Fruit fly (Drosophila melanogaster): ENCODE data around the gene CG14085.
A peak's percentile ranks its signal among the peaks of the same experiment; 100 is the strongest.

The CG14085 gene

DNA sequence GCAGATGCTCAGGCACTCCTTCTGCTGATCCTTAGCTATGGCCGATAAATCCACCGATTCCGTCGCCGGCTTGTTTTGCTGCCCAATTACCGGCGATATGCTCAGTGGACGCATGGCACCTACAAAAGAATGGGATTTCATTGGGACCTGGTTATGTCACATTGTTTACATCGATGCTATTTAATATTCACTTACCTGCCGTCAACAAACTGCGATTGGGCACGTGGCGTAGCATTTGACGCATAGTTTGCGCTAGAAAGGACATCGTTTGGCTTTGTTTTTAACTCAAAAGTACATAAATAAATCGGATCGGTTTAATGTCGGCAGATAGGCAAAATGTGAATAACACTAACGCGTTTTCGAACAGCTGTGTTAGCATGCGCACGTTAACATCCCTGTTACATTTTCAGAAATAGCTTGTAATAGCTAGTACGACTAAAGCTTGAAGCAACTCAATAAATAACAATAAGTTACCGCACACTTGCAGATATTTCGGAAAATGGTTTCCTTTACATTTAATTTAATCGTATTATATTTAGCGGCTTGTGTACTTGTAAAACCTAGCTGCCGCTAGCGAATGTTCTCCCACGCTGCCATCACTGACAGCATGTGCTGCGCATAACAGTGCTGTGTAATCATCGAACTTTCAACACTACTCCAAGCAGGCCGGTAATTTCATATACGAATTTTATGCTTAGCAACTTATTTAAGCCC is 14.3 kb upstream of the CG14085 start, which contains the start of the genes mRpL21 and rept:
mRpL21 (minus strand) TSS at position 347 of the 714 bp plus-strand sequence.
rept (plus strand) TSS at position 626 of the 714 bp plus-strand sequence.
- TF ChIP-seq CG8478 (optimal IDR thresholded peaks at IDR 0.05) = no peak
- peak in 1 of 2 experiments; percentile 25 for TF ChIP-seq CTCF (optimal IDR thresholded peaks at IDR 0.05)

DNA sequence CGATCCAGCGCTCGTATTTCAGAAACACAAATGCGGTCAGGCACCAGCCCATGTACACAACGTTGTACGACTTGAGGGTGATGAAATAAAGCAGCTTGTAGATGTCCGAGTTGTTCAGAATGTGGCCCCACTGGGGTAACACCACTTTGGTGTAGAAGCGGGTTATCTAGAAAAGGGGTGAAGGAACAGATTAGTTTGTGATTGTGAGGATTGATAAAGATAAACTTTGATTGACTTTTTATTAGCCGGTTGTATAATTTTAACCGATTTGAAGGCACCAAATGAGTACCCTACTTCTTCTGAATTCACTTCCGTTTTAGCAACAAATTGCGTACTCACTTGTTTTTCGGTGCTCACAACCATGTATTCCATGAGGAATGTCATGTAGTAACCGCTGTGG is 11.0 kb upstream of the CG14085 start:
- TF ChIP-seq CTCF (optimal IDR thresholded peaks at IDR 0.05) (no peak), CG8478 (optimal IDR thresholded peaks at IDR 0.05) (no peak)

DNA sequence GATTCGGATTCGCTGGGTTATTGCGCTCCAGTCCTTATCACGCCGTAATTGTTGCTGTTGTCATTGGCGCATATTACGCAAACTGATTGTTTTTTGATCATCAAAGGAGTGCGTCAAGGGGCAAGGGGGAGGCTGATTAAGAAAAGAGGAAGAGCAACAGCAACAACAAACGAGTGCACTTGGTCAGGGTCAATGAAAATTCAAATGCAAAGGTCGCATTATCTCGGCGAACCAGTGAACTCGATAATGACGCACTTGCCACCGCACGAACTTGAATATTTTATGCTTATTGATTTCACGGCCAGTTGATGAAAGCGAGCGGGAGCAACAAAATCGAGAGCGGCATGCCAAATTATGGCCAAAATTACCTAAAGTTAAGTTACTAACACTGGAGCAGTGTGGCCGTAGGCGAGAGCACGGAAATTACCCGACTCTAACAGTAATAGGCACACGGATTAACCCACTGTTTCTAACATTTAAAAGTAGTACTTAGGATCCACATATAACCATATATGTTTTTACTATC is 8.8 kb upstream of the CG14085 start, which contains the start of gene nes:
nes (minus strand) TSS at position 402 of the 526 bp plus-strand sequence.
- TF ChIP-seq CTCF (optimal IDR thresholded peaks at IDR 0.05) (no peak), CG8478 (optimal IDR thresholded peaks at IDR 0.05) (no peak)

DNA sequence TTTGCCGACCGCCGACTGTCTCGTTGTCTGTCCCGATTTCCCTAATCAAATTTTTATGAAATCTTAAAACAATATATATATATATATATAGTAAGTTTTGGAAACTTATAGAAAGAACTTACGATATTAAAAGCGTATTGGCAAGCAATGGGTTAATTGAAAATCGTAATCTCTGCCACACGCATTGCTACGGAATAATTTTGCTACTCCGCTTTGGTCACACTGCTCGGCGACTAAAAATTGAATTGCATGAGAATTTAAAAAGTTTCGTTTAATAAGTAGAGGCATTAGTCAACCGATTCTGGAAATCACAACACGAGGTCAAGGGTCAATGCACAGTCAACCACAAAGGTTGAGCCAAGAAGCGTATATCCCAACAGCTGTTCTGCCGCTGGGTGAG is 7.9 kb upstream of the CG14085 start, which contains the start of gene Bet1:
Bet1 (plus strand) TSS at position 182 of the 400 bp plus-strand sequence.
- TF ChIP-seq CG8478 (optimal IDR thresholded peaks at IDR 0.05) (no peak), CTCF (optimal IDR thresholded peaks at IDR 0.05) (no peak)

DNA sequence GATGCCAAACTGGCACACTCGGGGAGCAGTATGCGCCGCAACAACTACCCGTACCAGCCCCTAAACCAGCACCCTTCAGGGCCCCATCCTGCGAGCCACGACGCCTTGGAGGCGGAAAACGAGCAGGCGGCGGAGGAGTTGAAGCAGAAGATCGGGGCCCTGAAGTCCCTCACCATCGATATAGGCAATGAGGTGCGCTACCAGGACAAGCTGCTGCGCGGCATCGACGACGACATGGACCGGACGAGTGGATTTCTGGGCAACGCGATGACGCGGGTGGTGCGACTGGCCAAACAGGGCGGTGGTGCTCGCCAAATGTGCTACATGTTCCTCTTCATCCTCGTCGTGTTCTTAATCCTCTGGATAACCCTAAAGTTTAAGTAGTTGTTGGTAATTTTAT is 7.4 kb upstream of the CG14085 start:
- TF ChIP-seq CG8478 (optimal IDR thresholded peaks at IDR 0.05) (no peak), CTCF (optimal IDR thresholded peaks at IDR 0.05) (no peak)

DNA sequence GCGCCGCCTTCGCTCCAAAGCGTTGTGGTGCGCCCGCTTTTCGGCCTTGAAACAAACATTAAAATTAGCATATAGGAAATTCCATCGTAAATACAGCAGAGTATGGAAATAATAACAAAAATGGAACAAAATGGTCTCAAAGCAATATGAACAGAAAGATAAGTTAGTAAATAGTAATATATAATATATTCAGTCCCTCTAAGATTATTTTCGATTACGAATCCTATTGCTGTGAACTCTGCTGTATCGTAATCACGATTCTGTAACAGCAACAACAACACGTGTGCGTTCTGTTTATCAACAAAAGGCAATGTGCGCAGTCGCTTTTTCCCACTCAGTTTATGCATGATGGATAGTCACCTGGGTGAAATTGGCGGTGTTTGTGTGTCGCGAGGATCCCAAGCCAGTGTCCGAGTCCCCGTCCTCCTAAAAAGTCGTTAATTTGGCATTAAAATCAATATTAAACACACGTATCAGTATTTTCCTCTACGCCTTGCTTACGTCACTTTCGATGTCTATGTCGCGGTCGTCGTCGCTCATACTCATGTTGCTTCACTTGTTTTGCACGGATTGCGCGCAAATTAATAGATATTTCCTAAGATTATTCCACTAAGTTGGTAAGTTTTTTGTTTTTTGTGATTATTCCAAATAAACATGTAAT is 5.5 kb upstream of the CG14085 start, which contains the start of the genes CG42374 and Mettl5:
CG42374 (plus strand) TSS at position 287 of the 661 bp plus-strand sequence.
Mettl5 (plus strand) TSS at position 287 of the 661 bp plus-strand sequence.
- no peak for TF ChIP-seq CG8478 (optimal IDR thresholded peaks at IDR 0.05)

DNA sequence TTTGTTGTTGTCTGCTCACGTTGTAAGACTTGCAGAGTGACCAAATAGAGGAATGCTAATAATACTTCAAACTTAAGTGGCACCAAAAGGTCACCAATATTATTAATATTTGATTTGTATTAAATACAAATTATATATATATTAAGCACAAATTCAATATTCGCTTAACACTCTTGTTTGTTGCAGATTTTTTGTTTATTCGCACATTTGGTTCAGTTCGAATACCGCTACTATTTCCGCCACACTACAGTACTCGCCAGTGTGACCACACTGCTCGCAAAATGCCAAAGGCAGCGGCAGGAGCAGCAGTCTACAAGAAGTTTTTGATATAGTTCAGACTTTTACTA is 5.0 kb upstream of the CG14085 start, which contains the start of gene Max:
Max (minus strand) TSS at position 44 of the 347 bp plus-strand sequence.
- TF ChIP-seq CG8478 (optimal IDR thresholded peaks at IDR 0.05) (no peak), CTCF (optimal IDR thresholded peaks at IDR 0.05) (peak in 1 of 2 experiments; percentile 1)

DNA sequence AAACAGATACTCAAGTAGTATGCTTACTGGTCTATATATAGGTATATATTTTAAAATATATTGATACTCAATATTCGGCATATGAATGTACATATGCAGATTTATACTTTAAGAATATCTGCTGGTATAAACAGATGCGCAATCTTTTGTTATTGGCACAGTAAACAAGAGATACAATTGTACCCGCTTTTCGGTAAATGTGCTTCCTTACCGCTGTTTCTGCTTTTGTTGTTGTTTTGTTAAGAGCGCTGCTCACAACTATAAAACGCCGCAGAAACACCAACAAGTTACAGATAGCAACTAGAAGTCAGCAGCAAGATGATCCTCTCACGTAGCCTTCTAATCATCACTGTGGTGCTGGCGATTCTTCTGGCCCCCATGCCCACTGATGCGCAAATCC is 3.4 kb upstream of the CG14085 start, which contains the start of gene CG45081:
CG45081 (plus strand) TSS at position 301 of the 400 bp plus-strand sequence.
- TF ChIP-seq CG8478 (optimal IDR thresholded peaks at IDR 0.05) = no peak
- TF ChIP-seq CTCF (optimal IDR thresholded peaks at IDR 0.05) = no peak

DNA sequence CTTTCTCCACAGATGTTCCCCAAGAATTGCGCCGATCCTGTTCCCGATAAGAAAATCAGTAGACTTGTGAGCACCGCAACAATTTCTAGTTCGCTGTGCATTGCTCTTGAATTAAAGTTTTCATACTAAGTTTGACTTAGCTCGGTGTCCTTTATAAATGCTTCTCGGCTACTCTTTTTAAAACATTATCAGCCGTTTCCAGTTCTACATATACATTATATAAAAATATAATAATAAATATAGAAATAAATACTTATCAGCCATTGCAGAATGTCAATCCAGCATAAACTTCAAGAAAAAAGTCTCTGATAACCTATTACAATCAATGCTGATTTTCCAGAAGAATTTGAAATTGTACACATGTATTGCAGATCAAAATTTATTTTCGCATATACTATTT is 1.4 kb downstream of the CG14085 start, which contains the start of gene CG14088:
CG14088 (minus strand) TSS at position 101 of the 400 bp plus-strand sequence.
- TF ChIP-seq CG8478 (optimal IDR thresholded peaks at IDR 0.05) (no peak), CTCF (optimal IDR thresholded peaks at IDR 0.05) (no peak)

DNA sequence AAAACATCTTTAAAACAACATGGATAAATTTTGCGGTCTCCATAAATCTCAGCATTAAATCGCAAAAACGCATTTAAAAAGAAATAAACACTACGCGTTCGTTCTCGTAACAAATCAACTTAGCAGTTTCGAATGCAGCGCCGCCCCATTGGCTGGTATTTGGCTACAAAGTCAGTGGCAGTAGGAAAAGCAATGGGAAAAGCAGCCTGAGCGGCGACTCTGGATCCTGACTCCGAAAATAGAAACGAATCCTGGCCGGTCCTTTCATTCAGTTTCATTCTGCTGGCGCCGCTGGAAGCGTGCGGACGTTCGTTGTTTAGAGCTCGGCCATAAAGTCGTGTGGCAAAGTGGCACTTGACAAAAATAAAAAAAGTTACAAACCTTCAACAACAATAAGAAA is 6.3 kb downstream of the CG14085 start, which contains the start of gene CG14086:
CG14086 (plus strand) TSS at position 301 of the 400 bp plus-strand sequence.
- TF ChIP-seq CTCF (optimal IDR thresholded peaks at IDR 0.05) = no peak
- TF ChIP-seq CG8478 (optimal IDR thresholded peaks at IDR 0.05) = no peak

DNA sequence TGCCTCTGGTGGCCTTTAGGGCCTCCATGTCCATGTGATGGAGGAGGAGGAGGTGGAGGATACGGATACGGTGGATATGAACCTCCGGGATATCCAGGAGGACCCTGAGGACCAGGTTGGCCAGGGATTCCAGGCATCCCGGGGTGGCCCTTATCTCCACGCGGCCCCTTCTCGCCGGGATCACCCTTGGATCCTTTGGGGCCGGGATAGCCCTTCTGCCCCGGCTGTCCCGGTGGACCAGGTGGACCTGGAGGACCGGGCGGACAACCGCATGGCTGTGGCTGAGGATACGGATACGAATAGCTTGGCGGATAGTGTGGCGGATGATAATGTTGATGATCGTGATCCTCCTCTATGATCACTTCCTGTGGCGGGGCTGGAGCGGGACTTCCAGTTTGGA is 11.1 kb downstream of the CG14085 start:
- no peak for TF ChIP-seq CG8478 (optimal IDR thresholded peaks at IDR 0.05)
- TF ChIP-seq CTCF (optimal IDR thresholded peaks at IDR 0.05) = no peak

DNA sequence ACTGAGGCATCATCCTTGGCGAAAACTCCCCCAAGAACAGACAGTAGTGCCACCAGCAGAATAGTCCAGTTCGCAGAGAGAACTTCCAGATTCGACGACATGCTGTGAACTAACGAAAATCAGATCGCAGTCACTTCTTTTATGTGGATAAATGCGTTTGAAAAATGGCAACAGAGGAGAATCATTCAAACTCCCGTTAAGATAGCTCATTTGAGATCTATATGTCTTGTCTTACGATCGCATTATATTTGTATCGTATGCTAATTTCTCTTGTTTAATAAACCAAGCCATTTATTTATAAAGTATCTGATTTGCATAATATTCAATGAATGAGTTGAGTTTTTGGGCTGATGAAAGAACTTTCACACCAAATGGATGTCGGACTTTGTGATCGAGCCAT is 11.5 kb downstream of the CG14085 start, which contains the start of gene CG14089:
CG14089 (minus strand) TSS at position 101 of the 400 bp plus-strand sequence.
- TF ChIP-seq CG8478 (optimal IDR thresholded peaks at IDR 0.05) = no peak
- no peak for TF ChIP-seq CTCF (optimal IDR thresholded peaks at IDR 0.05)

DNA sequence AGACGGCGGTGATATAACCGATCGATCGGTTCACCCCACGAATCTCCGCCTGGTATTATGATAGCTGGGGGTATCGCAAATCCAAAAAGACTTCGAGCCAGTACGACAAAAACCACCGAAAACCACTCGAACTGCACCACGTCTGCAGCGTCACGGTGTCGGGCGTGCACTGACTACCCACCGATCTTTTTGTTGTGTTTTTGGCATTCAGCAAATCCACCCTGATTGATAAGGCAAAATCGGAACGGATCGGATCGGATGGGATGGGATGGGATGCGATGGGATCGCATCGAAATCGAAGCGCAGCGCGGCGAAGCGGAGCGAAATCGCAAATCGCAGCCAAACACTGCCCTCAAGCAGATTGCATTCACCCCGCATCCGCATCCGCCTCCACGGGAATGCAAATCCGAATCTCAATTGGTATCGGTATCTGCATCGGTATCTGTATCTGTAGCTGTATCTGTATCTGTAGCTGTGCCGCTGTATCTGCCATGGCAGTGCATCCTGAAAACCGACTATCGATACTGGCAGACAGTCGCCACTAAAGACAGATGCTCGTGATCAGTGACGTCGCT is 19.3 kb downstream of the CG14085 start:
- no peak for TF ChIP-seq CTCF (optimal IDR thresholded peaks at IDR 0.05)
- no peak for TF ChIP-seq CG8478 (optimal IDR thresholded peaks at IDR 0.05)

DNA sequence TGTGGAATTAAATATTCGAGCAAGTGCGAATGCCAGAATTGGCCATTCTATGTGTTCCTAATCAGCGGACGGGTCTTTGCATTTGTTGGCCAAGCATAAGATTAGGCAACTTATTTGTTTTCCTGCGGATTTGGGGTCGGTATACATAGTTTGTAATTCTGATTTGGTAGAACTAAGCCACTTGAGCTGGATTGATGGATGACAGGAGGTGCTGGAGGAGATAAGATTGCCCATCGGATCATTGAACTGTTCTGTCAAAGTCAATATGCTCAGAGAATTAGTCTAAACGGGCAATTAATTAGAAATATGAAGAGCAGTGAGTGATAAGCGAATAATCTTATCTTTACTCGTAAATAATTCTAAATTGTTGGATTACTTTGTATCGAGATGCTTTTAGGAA is 20.3 kb downstream of the CG14085 start:
- TF ChIP-seq CG8478 (optimal IDR thresholded peaks at IDR 0.05) (no peak), CTCF (optimal IDR thresholded peaks at IDR 0.05) (no peak)
